Fruit fly (Drosophila melanogaster) whole organism, prepupa: ENCODE measurements around the gene Mur29B.

ENCODE experiments used
- CG10631 ChIP-seq: fragments of 200-800 bp; sonication (Bioruptor generic); optimal IDR thresholded peaks from 2 replicates; lab custom pipeline; 2016; ENCODE audit warnings: missing biosample characterization, missing genetic modification characterization
- CG10669 ChIP-seq: fragments of 200-800 bp; sonication (Bioruptor generic); optimal IDR thresholded peaks from 3 replicates; lab custom pipeline; 2018; ENCODE audit warnings: missing biosample characterization, mild to moderate bottlenecking, missing genetic modification characterization, moderate library complexity
- CG11294 ChIP-seq: fragments of 200-800 bp; sonication (Bioruptor generic); IDR thresholded peaks from 2 replicates; pipeline ENCODE4 v1.3.6; 2022; ENCODE audit warnings: missing biosample characterization, missing genetic modification characterization
- CG11762 ChIP-seq: fragments of 200-800 bp; sonication (Bioruptor generic); optimal IDR thresholded peaks from 3 replicates; lab custom pipeline; 2016; ENCODE audit warnings: missing biosample characterization, missing genetic modification characterization; ENCODE audit not compliant: insufficient read depth
- CG1621 ChIP-seq: fragments of 200-800 bp; sonication (Bioruptor generic); optimal IDR thresholded peaks from 3 replicates; lab custom pipeline; 2018; ENCODE audit warnings: missing biosample characterization, mild to moderate bottlenecking, missing genetic modification characterization
- CG16779 ChIP-seq: fragments of 200-800 bp; sonication (Bioruptor generic); optimal IDR thresholded peaks from 3 replicates; lab custom pipeline; 2017; ENCODE audit warnings: missing biosample characterization, mild to moderate bottlenecking, missing genetic modification characterization
- CG3032 ChIP-seq: fragments of 200-800 bp; optimal IDR thresholded peaks from 2 replicates; lab custom pipeline; 2019; ENCODE audit warnings: missing biosample characterization, mild to moderate bottlenecking, missing genetic modification characterization, moderate library complexity
- CG34406 ChIP-seq: fragments of 200-800 bp; sonication (Bioruptor generic); optimal IDR thresholded peaks from 3 replicates; lab custom pipeline; 2016; ENCODE audit warnings: missing biosample characterization, missing genetic modification characterization
- CG6808 ChIP-seq: fragments of 200-800 bp; sonication (Bioruptor generic); optimal IDR thresholded peaks from 3 replicates; lab custom pipeline; 2017; ENCODE audit warnings: missing biosample characterization, missing genetic modification characterization, mild to moderate bottlenecking, moderate library complexity, missing genetic modification reagents
- CG6854 ChIP-seq: fragments of 200-800 bp; sonication (Bioruptor generic); optimal IDR thresholded peaks from 2 replicates; lab custom pipeline; 2017; ENCODE audit warnings: missing biosample characterization, mild to moderate bottlenecking, missing genetic modification characterization
- CG7368 ChIP-seq: fragments of 200-800 bp; sonication (Bioruptor generic); optimal IDR thresholded peaks from 3 replicates; lab custom pipeline; 2016; ENCODE audit warnings: missing biosample characterization, missing genetic modification characterization
- CG8632 ChIP-seq: fragments of 200-800 bp; sonication (Bioruptor generic); optimal IDR thresholded peaks from 3 replicates; lab custom pipeline; 2016; ENCODE audit warnings: missing biosample characterization, missing genetic modification characterization
- CG9139 ChIP-seq: fragments of 200-800 bp; sonication (Bioruptor generic); optimal IDR thresholded peaks from 3 replicates; lab custom pipeline; 2017; ENCODE audit warnings: missing biosample characterization, mild to moderate bottlenecking, missing genetic modification characterization
- Eip78C ChIP-seq: fragments of 200-800 bp; sonication (Bioruptor generic); peaks from one replicate; lab custom pipeline; 2016; ENCODE audit warnings: missing biosample characterization, missing genetic modification characterization
- Eip93F ChIP-seq: fragments of 200-800 bp; sonication (Bioruptor generic); optimal IDR thresholded peaks from 2 replicates; lab custom pipeline; 2016; ENCODE audit warnings: missing biosample characterization, mild to moderate bottlenecking, missing genetic modification characterization
- Gug ChIP-seq: fragments of 200-800 bp; sonication (Bioruptor generic); IDR thresholded peaks from 2 replicates; pipeline ENCODE4 v1.3.6; 2022; ENCODE audit warnings: missing biosample characterization, missing genetic modification characterization
- Hr38 ChIP-seq: sonication (Bioruptor generic); optimal IDR thresholded peaks from 2 replicates; lab custom pipeline; 2016; ENCODE audit warnings: missing biosample characterization, missing genetic modification characterization
- Hr39 ChIP-seq: fragments of 200-800 bp; sonication (Bioruptor generic); optimal IDR thresholded peaks from 2 replicates; lab custom pipeline; 2016; ENCODE audit warnings: missing biosample characterization, missing genetic modification characterization
- Hr4 ChIP-seq: fragments of 200-800 bp; sonication (Bioruptor generic); optimal IDR thresholded peaks from 3 replicates; lab custom pipeline; 2016; ENCODE audit warnings: missing biosample characterization, missing genetic modification characterization
- Lpt ChIP-seq: fragments of 200-800 bp; sonication (Bioruptor generic); optimal IDR thresholded peaks from 3 replicates; lab custom pipeline; 2016; ENCODE audit warnings: missing biosample characterization, missing genetic modification characterization
- Met ChIP-seq: fragments of 200-800 bp; sonication (Bioruptor generic); optimal IDR thresholded peaks from 3 replicates; lab custom pipeline; 2016; ENCODE audit warnings: missing biosample characterization, missing genetic modification characterization
- OdsH ChIP-seq: fragments of 200-800 bp; sonication (Bioruptor generic); optimal IDR thresholded peaks from 3 replicates; lab custom pipeline; 2016; ENCODE audit warnings: missing biosample characterization, missing genetic modification characterization
- Smox ChIP-seq: fragments of 200-800 bp; sonication (Bioruptor generic); optimal IDR thresholded peaks from 3 replicates; lab custom pipeline; 2016; ENCODE audit warnings: missing biosample characterization, missing genetic modification characterization
- Sox102F ChIP-seq: fragments of 200-800 bp; sonication (Bioruptor generic); optimal IDR thresholded peaks from 2 replicates; lab custom pipeline; 2016; ENCODE audit warnings: missing biosample characterization, mild to moderate bottlenecking, missing genetic modification characterization
- Sox14 ChIP-seq: fragments of 200-800 bp; sonication (Bioruptor generic); optimal IDR thresholded peaks from 3 replicates; lab custom pipeline; 2016; ENCODE audit warnings: missing biosample characterization, missing genetic modification characterization
- Sox15 ChIP-seq: fragments of 200-800 bp; sonication (Bioruptor generic); optimal IDR thresholded peaks from 3 replicates; lab custom pipeline; 2016; ENCODE audit warnings: missing biosample characterization, missing genetic modification characterization
- achi ChIP-seq: fragments of 200-800 bp; sonication (Bioruptor generic); optimal IDR thresholded peaks from 3 replicates; lab custom pipeline; 2016; ENCODE audit warnings: missing biosample characterization, missing genetic modification characterization
- acj6 ChIP-seq: fragments of 200-800 bp; sonication (Bioruptor generic); optimal IDR thresholded peaks from 3 replicates; lab custom pipeline; 2016; ENCODE audit warnings: missing biosample characterization, missing genetic modification characterization
- cyc ChIP-seq: fragments of 200-800 bp; sonication (Bioruptor generic); optimal IDR thresholded peaks from 3 replicates; lab custom pipeline; 2016; ENCODE audit warnings: missing biosample characterization, missing genetic modification characterization
- dsx ChIP-seq: fragments of 200-800 bp; optimal IDR thresholded peaks from 3 replicates; lab custom pipeline; 2019; ENCODE audit warnings: missing biosample characterization, mild to moderate bottlenecking, missing genetic modification characterization, moderate library complexity; ENCODE audit not compliant: poor library complexity, severe bottlenecking
- eg ChIP-seq: fragments of 200-800 bp; sonication (Bioruptor generic); IDR thresholded peaks from 3 replicates; pipeline ENCODE4 v1.3.6; 2022; ENCODE audit warnings: missing biosample characterization, missing genetic modification characterization
- fkh ChIP-seq: fragments of 200-800 bp; sonication (Bioruptor generic); optimal IDR thresholded peaks from 3 replicates; lab custom pipeline; 2017; ENCODE audit warnings: missing biosample characterization, mild to moderate bottlenecking, missing genetic modification characterization, moderate library complexity
- lz ChIP-seq: fragments of 200-800 bp; sonication (Bioruptor generic); optimal IDR thresholded peaks from 3 replicates; lab custom pipeline; 2016; ENCODE audit warnings: missing biosample characterization, missing genetic modification characterization
- net ChIP-seq: fragments of 200-800 bp; sonication (Bioruptor generic); optimal IDR thresholded peaks from 3 replicates; lab custom pipeline; 2016; ENCODE audit warnings: missing biosample characterization, missing genetic modification characterization
- salr ChIP-seq, 2 experiments: fragments of 200-800 bp; sonication (Bioruptor generic); optimal IDR thresholded peaks; 3 replicates each; lab custom pipeline; 2016 to 2018; ENCODE audit warnings: missing biosample characterization in 2 of 2, missing genetic modification characterization in 2 of 2, mild to moderate bottlenecking in 1 of 2
- svp ChIP-seq: fragments of 200-800 bp; sonication (Bioruptor generic); peaks from one replicate; lab custom pipeline; 2016; ENCODE audit warnings: missing biosample characterization, missing genetic modification characterization
- topi ChIP-seq: fragments of 200-800 bp; sonication (Bioruptor generic); optimal IDR thresholded peaks from 3 replicates; lab custom pipeline; 2016; ENCODE audit warnings: missing biosample characterization, missing genetic modification characterization
- vri ChIP-seq: fragments of 200-800 bp; sonication (Bioruptor generic); optimal IDR thresholded peaks from 3 replicates; lab custom pipeline; 2016; ENCODE audit warnings: missing biosample characterization, mild to moderate bottlenecking, missing genetic modification characterization

Gene Mur29B

DNA sequence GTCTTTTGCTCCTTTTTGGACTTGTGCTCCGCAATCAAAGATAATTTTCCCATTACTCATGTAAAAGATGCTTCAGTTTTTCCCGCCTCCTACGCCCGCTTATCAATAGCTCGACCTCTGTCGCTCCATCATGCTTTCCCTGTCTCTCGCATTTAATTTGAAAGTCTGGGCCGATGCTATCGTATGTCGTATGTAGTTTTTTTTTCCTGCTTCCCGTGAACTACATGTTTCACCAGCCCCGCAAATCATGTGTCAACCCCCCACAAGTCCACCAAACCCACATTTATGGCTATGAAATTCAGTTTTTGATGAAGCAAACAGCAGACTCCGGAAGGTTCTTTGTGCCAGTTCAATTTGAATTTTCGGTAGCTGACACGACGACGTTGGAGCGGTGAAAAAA lies 9.6 kb upstream of the Mur29B start, which contains the start of gene CG14273:
TSS of gene CG14273 (plus strand) at position 301 of the 400 bp plus-strand sequence.
- no peak for TF ChIP-seq CG34406 (GFP tag; lab: Kevin White, UChicago)
- TF ChIP-seq Hr4, result no peak
- no peak for TF ChIP-seq Sox14 (GFP tag; lab: Kevin White, UChicago)
- no peak for TF ChIP-seq Smox (GFP tag; lab: Kevin White, UChicago)
- TF ChIP-seq, all 60 proteins: peak for 0

DNA sequence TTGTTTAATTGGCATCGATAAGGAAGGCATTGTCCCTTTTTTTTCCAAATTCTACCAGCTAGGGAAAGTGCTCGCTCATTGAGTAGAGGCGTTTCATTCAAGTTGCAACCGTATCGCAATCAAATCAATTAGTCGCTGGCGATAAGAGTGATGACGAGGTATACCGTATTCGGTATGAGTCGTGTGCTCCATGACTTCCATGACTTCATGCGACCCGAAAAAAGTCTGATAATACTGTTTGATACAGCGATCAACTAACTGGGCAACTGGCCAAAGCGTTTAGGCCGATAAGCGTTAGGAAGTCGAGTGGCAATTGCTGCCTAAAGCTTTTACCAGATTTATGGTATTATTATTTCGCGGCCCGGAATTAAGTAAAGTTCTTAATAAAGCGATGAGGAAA lies 7.5 kb upstream of the Mur29B start:
- TF ChIP-seq CG6854 (no peak), vri (GFP tag; lab: Kevin White, UChicago) (peak; percentile 70), CG10669 (GFP tag; lab: Kevin White, UChicago) (no peak), Lpt (no peak), svp (GFP tag; lab: Kevin White, UChicago) (peak; percentile 84), OdsH (GFP tag; lab: Kevin White, UChicago) (no peak), eg (GFP tag; lab: Robert Waterston, UW) (no peak)

DNA sequence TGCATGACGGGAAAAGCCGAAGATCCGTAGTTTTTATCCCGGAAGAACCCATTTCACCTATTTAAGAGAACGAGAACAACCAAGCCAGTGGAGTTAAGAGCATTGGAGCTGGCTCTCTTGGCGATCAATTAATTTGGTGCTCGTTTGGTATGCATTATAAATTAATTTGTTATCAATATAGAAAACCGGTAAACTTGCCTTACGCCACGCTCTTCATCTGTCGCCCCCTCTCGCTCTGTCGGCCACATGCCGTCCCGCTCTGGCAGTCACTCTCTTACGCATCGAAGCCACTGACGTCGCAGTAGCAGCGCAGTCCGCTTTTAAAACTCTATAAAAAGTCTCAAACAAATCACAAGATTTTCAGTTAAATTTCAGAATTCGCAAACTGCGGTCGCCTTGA lies 5.7 kb upstream of the Mur29B start, which contains the start of gene CG7778:
TSS of gene CG7778 (plus strand) at position 361 of the 400 bp plus-strand sequence.
- TF ChIP-seq salr (GFP tag; optimal IDR thresholded peaks at IDR 0.05; lab: Kevin White, UChicago) (no peak), Eip78C (peak; percentile 0)

DNA sequence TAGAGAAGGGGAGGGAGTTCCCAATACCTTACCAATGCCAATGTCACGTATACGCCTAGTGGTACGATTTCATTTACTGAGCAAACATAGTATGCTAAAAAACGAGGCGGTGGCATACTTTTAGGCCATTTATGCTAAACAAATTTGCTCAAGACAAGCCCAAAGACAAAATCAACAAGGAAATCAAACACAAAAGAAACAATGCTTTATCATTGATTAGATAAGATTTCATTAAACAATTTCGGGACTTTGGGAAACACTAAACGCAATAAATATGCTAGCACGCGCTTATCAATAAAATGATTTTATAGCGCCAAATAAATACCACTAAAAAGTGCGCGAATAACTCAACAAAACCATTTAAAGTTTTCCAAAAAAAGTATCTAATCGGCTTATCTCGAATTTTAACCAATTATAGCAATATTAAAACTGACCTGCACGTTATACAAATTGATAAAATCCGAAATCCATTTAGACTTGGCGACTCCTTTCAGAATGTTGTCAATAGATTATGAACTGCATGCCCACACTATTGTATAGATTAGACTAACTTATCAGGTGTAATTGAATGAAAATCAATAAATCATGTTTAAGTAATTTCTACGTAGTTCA lies 1.3 kb upstream of the Mur29B start:
- peak; percentile 28 for TF ChIP-seq vri (GFP tag; lab: Kevin White, UChicago)
- peak; percentile 74 for TF ChIP-seq fkh
- TF ChIP-seq Eip78C, result no peak
- TF ChIP-seq eg (GFP tag; lab: Robert Waterston, UW), result no peak
- TF ChIP-seq CG11294 (GFP tag; lab: Robert Waterston, UW), result no peak

DNA sequence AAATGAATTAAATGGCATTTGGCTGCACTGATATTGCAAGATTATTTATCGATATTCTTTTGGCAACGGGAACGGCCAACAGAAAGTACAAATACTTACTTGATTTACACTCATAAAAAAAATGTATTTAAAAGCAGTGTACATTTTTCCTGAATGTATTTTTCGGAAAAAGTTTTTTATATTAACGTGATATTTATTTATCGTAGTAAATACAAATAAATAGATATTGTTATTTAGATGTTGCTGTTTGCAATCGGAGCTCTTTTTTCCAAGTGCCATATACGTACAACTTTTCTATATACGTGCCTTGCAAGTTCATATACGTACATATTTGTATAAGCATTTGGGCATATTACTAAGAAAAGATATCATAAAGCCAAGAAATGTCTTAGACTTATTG lies 654 bp upstream of the Mur29B start:
- TF ChIP-seq cyc (GFP tag; lab: Kevin White, UChicago) (peak; percentile 21), Eip78C (no peak), Sox102F (GFP tag; lab: Kevin White, UChicago) (no peak), achi (no peak), Eip93F (GFP tag; lab: Kevin White, UChicago) (no peak), salr (GFP tag; optimal IDR thresholded peaks at IDR 0.05; lab: Kevin White, UChicago) (no peak), CG10631 (GFP tag; lab: Kevin White, UChicago) (no peak), CG7368 (no peak), OdsH (GFP tag; lab: Kevin White, UChicago) (no peak), CG6808 (GFP tag; lab: Kevin White, UChicago) (no peak), Met (GFP tag; lab: Kevin White, UChicago) (peak; percentile 31), CG9139 (GFP tag; lab: Kevin White, UChicago) (no peak), acj6 (GFP tag; lab: Kevin White, UChicago) (no peak), CG10669 (GFP tag; lab: Kevin White, UChicago) (no peak), Hr39 (GFP tag; lab: Kevin White, UChicago) (no peak), dsx (GFP tag; lab: Kevin White, UChicago) (no peak), CG8632 (GFP tag; lab: Kevin White, UChicago) (no peak), Sox15 (GFP tag; lab: Kevin White, UChicago) (no peak), CG11762 (GFP tag; lab: Kevin White, UChicago) (no peak), Hr38 (no peak), CG3032 (tag; lab: Kevin White, UChicago) (no peak), CG16779 (no peak), CG34406 (GFP tag; lab: Kevin White, UChicago) (no peak), topi (GFP tag; lab: Kevin White, UChicago) (peak; percentile 26), CG1621 (tag; lab: Kevin White, UChicago) (no peak), Lpt (no peak), net (GFP tag; lab: Kevin White, UChicago) (no peak), Gug (GFP tag; lab: Robert Waterston, UW) (no peak), Sox14 (GFP tag; lab: Kevin White, UChicago) (no peak), lz (GFP tag; lab: Kevin White, UChicago) (no peak), Smox (GFP tag; lab: Kevin White, UChicago) (no peak), svp (GFP tag; lab: Kevin White, UChicago) (peak; percentile 51)
- TF ChIP-seq, all 60 proteins: peak for 4
